Fruit fly (Drosophila melanogaster) whole organism, prepupa: ENCODE measurements around the gene unk.
A peak's percentile ranks its signal among the peaks of the same experiment; 100 is the strongest.

ENCODE experiments used
- CG10669 ChIP-seq: fragments of 200-800 bp; sonication (Bioruptor generic); optimal IDR thresholded peaks from 3 replicates; lab custom pipeline; 2018; ENCODE audit warnings: missing biosample characterization, mild to moderate bottlenecking, missing genetic modification characterization, moderate library complexity
- CG11902 ChIP-seq: fragments of 200-800 bp; sonication (Bioruptor generic); optimal IDR thresholded peaks from 3 replicates; lab custom pipeline; 2016; ENCODE audit warnings: missing biosample characterization, missing genetic modification characterization
- CG15336 ChIP-seq: fragments of 200-800 bp; sonication (Bioruptor generic); IDR thresholded peaks from 2 replicates; pipeline ENCODE4 v1.3.6; 2022; ENCODE audit warnings: missing biosample characterization, missing genetic modification characterization
- CG1621 ChIP-seq: fragments of 200-800 bp; sonication (Bioruptor generic); optimal IDR thresholded peaks from 3 replicates; lab custom pipeline; 2018; ENCODE audit warnings: missing biosample characterization, mild to moderate bottlenecking, missing genetic modification characterization
- CG32006 ChIP-seq: fragments of 200-800 bp; sonication (Bioruptor generic); optimal IDR thresholded peaks from 3 replicates; lab custom pipeline; 2017; ENCODE audit warnings: missing biosample characterization, mild to moderate bottlenecking, missing genetic modification characterization
- CG34406 ChIP-seq: fragments of 200-800 bp; sonication (Bioruptor generic); optimal IDR thresholded peaks from 3 replicates; lab custom pipeline; 2016; ENCODE audit warnings: missing biosample characterization, missing genetic modification characterization
- CG3919 ChIP-seq: fragments of 200-800 bp; sonication (Bioruptor generic); optimal IDR thresholded peaks from 3 replicates; lab custom pipeline; 2016; ENCODE audit warnings: missing biosample characterization, missing genetic modification characterization
- CG4318 ChIP-seq: fragments of 200-800 bp; sonication (Bioruptor generic); optimal IDR thresholded peaks from 3 replicates; lab custom pipeline; 2017; ENCODE audit warnings: missing biosample characterization, mild to moderate bottlenecking, missing genetic modification characterization
- CG6163 ChIP-seq: fragments of 200-800 bp; sonication (Bioruptor generic); IDR thresholded peaks from 3 replicates; pipeline ENCODE4 v1.3.6; 2022; ENCODE audit warnings: missing biosample characterization, missing genetic modification characterization
- CG6276 ChIP-seq: fragments of 200-800 bp; sonication (Bioruptor generic); optimal IDR thresholded peaks from 2 replicates; lab custom pipeline; 2017; ENCODE audit warnings: missing biosample characterization, mild to moderate bottlenecking, missing genetic modification characterization
- CG6792 ChIP-seq: fragments of 200-800 bp; sonication (Bioruptor generic); optimal IDR thresholded peaks from 3 replicates; lab custom pipeline; 2016; ENCODE audit warnings: missing biosample characterization, missing genetic modification characterization
- CG6808 ChIP-seq: fragments of 200-800 bp; sonication (Bioruptor generic); optimal IDR thresholded peaks from 3 replicates; lab custom pipeline; 2017; ENCODE audit warnings: missing biosample characterization, missing genetic modification characterization, mild to moderate bottlenecking, moderate library complexity, missing genetic modification reagents
- CG6854 ChIP-seq: fragments of 200-800 bp; sonication (Bioruptor generic); optimal IDR thresholded peaks from 2 replicates; lab custom pipeline; 2017; ENCODE audit warnings: missing biosample characterization, mild to moderate bottlenecking, missing genetic modification characterization
- CG7368 ChIP-seq: fragments of 200-800 bp; sonication (Bioruptor generic); optimal IDR thresholded peaks from 3 replicates; lab custom pipeline; 2016; ENCODE audit warnings: missing biosample characterization, missing genetic modification characterization
- CG8119 ChIP-seq: fragments of 200-800 bp; sonication (Bioruptor generic); IDR thresholded peaks from 3 replicates; pipeline ENCODE4 v1.3.6; 2022; ENCODE audit warnings: missing biosample characterization, missing genetic modification characterization
- CG8632 ChIP-seq: fragments of 200-800 bp; sonication (Bioruptor generic); optimal IDR thresholded peaks from 3 replicates; lab custom pipeline; 2016; ENCODE audit warnings: missing biosample characterization, missing genetic modification characterization
- Eip75B ChIP-seq: fragments of 200-800 bp; sonication (Bioruptor generic); optimal IDR thresholded peaks from 3 replicates; lab custom pipeline; 2016; ENCODE audit warnings: missing biosample characterization, missing genetic modification characterization
- Eip78C ChIP-seq: fragments of 200-800 bp; sonication (Bioruptor generic); peaks from one replicate; lab custom pipeline; 2016; ENCODE audit warnings: missing biosample characterization, missing genetic modification characterization
- Eip93F ChIP-seq: fragments of 200-800 bp; sonication (Bioruptor generic); optimal IDR thresholded peaks from 2 replicates; lab custom pipeline; 2016; ENCODE audit warnings: missing biosample characterization, mild to moderate bottlenecking, missing genetic modification characterization
- Ets21C ChIP-seq: fragments of 200-800 bp; sonication (Bioruptor generic); optimal IDR thresholded peaks from 3 replicates; lab custom pipeline; 2016; ENCODE audit warnings: missing biosample characterization, missing genetic modification characterization
- Ets96B ChIP-seq: fragments of 200-800 bp; optimal IDR thresholded peaks from 2 replicates; lab custom pipeline; 2019; ENCODE audit warnings: missing biosample characterization, mild to moderate bottlenecking, missing genetic modification characterization, moderate library complexity
- Gug ChIP-seq: fragments of 200-800 bp; sonication (Bioruptor generic); IDR thresholded peaks from 2 replicates; pipeline ENCODE4 v1.3.6; 2022; ENCODE audit warnings: missing biosample characterization, missing genetic modification characterization
- Hr39 ChIP-seq: fragments of 200-800 bp; sonication (Bioruptor generic); optimal IDR thresholded peaks from 2 replicates; lab custom pipeline; 2016; ENCODE audit warnings: missing biosample characterization, missing genetic modification characterization
- Lpt ChIP-seq: fragments of 200-800 bp; sonication (Bioruptor generic); optimal IDR thresholded peaks from 3 replicates; lab custom pipeline; 2016; ENCODE audit warnings: missing biosample characterization, missing genetic modification characterization
- Met ChIP-seq: fragments of 200-800 bp; sonication (Bioruptor generic); optimal IDR thresholded peaks from 3 replicates; lab custom pipeline; 2016; ENCODE audit warnings: missing biosample characterization, missing genetic modification characterization
- OdsH ChIP-seq: fragments of 200-800 bp; sonication (Bioruptor generic); optimal IDR thresholded peaks from 3 replicates; lab custom pipeline; 2016; ENCODE audit warnings: missing biosample characterization, missing genetic modification characterization
- Sox102F ChIP-seq: fragments of 200-800 bp; sonication (Bioruptor generic); optimal IDR thresholded peaks from 2 replicates; lab custom pipeline; 2016; ENCODE audit warnings: missing biosample characterization, mild to moderate bottlenecking, missing genetic modification characterization
- Sox14 ChIP-seq: fragments of 200-800 bp; sonication (Bioruptor generic); optimal IDR thresholded peaks from 3 replicates; lab custom pipeline; 2016; ENCODE audit warnings: missing biosample characterization, missing genetic modification characterization
- Sox15 ChIP-seq: fragments of 200-800 bp; sonication (Bioruptor generic); optimal IDR thresholded peaks from 3 replicates; lab custom pipeline; 2016; ENCODE audit warnings: missing biosample characterization, missing genetic modification characterization
- cyc ChIP-seq: fragments of 200-800 bp; sonication (Bioruptor generic); optimal IDR thresholded peaks from 3 replicates; lab custom pipeline; 2016; ENCODE audit warnings: missing biosample characterization, missing genetic modification characterization
- dac ChIP-seq: fragments of 200-800 bp; sonication (Bioruptor generic); optimal IDR thresholded peaks from 2 replicates; lab custom pipeline; 2017; ENCODE audit warnings: missing biosample characterization, mild to moderate bottlenecking, missing genetic modification characterization
- dsx ChIP-seq: fragments of 200-800 bp; optimal IDR thresholded peaks from 3 replicates; lab custom pipeline; 2019; ENCODE audit warnings: missing biosample characterization, mild to moderate bottlenecking, missing genetic modification characterization, moderate library complexity; ENCODE audit not compliant: poor library complexity, severe bottlenecking
- eg ChIP-seq: fragments of 200-800 bp; sonication (Bioruptor generic); IDR thresholded peaks from 3 replicates; pipeline ENCODE4 v1.3.6; 2022; ENCODE audit warnings: missing biosample characterization, missing genetic modification characterization
- fd59A ChIP-seq: fragments of 200-800 bp; sonication (Bioruptor generic); optimal IDR thresholded peaks from 2 replicates; lab custom pipeline; 2017; ENCODE audit warnings: missing biosample characterization, mild to moderate bottlenecking, missing genetic modification characterization, missing genetic modification reagents
- fd85E ChIP-seq: fragments of 200-800 bp; sonication (Bioruptor generic); optimal IDR thresholded peaks from 3 replicates; lab custom pipeline; 2016; ENCODE audit warnings: missing biosample characterization, missing genetic modification characterization
- fkh ChIP-seq: fragments of 200-800 bp; sonication (Bioruptor generic); optimal IDR thresholded peaks from 3 replicates; lab custom pipeline; 2017; ENCODE audit warnings: missing biosample characterization, mild to moderate bottlenecking, missing genetic modification characterization, moderate library complexity
- lz ChIP-seq: fragments of 200-800 bp; sonication (Bioruptor generic); optimal IDR thresholded peaks from 3 replicates; lab custom pipeline; 2016; ENCODE audit warnings: missing biosample characterization, missing genetic modification characterization
- spab ChIP-seq: fragments of 200-800 bp; sonication (Bioruptor generic); optimal IDR thresholded peaks from 2 replicates; lab custom pipeline; 2017; ENCODE audit warnings: missing biosample characterization, mild to moderate bottlenecking, missing genetic modification characterization, missing genetic modification reagents
- ss ChIP-seq, 2 experiments: fragments of 200-800 bp; sonication (Bioruptor generic); optimal IDR thresholded peaks; 2 replicates in 1 of 2; 3 replicates in 1 of 2; lab custom pipeline; 2017 to 2018; ENCODE audit warnings: mild to moderate bottlenecking in 2 of 2, missing biosample characterization in 2 of 2, missing genetic modification characterization in 2 of 2, moderate library complexity in 1 of 2
- svp ChIP-seq: fragments of 200-800 bp; sonication (Bioruptor generic); peaks from one replicate; lab custom pipeline; 2016; ENCODE audit warnings: missing biosample characterization, missing genetic modification characterization
- topi ChIP-seq: fragments of 200-800 bp; sonication (Bioruptor generic); optimal IDR thresholded peaks from 3 replicates; lab custom pipeline; 2016; ENCODE audit warnings: missing biosample characterization, missing genetic modification characterization
- vri ChIP-seq: fragments of 200-800 bp; sonication (Bioruptor generic); optimal IDR thresholded peaks from 3 replicates; lab custom pipeline; 2016; ENCODE audit warnings: missing biosample characterization, mild to moderate bottlenecking, missing genetic modification characterization

Gene unk

DNA sequence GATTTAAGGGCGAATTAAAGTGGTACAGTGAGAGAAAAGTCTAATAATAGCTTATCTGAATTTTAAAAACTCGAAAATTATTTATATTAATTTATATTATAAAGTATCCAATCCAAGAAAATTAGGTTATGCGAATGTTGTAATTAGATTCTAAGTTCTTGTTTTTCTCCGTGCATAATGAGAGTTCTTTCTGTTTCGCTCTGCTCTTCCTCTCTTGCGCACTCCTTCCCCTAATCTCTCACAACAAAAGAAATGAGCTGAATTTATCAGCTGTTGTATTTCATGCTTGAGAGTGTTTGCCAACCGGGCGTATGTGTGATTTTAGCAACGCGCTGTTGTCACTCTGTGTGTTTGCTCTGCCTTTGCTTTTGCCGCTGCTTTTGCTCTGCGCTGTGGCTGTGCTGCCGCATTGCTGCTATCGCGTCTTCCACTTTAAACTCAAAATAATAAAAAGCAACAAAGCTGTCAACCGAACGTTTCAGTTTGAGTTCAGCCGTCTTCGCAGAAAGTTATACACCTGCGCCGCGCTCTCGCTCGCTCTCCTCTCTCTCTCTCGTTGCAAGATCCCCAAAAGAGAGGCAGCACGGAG, 15.8 kb upstream of the unk start, which contains the start of gene CG46310 (continued):
- TF ChIP-seq fkh (GFP tag; lab: Kevin White, UChicago) (peak; percentile 73), cyc (peak; percentile 83), CG8632 (GFP tag; lab: Kevin White, UChicago) (peak; percentile 89), Eip75B (GFP tag; lab: Kevin White, UChicago) (peak; percentile 89), Sox102F (GFP tag; lab: Kevin White, UChicago) (peak; percentile 85), fd59A (GFP tag; lab: Kevin White, UChicago) (peak; percentile 46), Met (GFP tag; lab: Kevin White, UChicago) (peak; percentile 86), CG6854 (GFP tag; lab: Kevin White, UChicago) (peak; percentile 65), CG32006 (GFP tag; lab: Kevin White, UChicago) (peak; percentile 69), Gug (GFP tag; lab: Robert Waterston, UW) (peak; percentile 82), Lpt (peak; percentile 68), Eip78C (peak; percentile 96), CG11902 (peak; percentile 83), Ets21C (GFP tag; lab: Kevin White, UChicago) (peak; percentile 58), CG6808 (GFP tag; lab: Kevin White, UChicago) (peak; percentile 55), Sox15 (GFP tag; lab: Kevin White, UChicago) (peak; percentile 74), vri (peak; percentile 82)
- TF ChIP-seq, all 60 proteins: peak for 59

DNA sequence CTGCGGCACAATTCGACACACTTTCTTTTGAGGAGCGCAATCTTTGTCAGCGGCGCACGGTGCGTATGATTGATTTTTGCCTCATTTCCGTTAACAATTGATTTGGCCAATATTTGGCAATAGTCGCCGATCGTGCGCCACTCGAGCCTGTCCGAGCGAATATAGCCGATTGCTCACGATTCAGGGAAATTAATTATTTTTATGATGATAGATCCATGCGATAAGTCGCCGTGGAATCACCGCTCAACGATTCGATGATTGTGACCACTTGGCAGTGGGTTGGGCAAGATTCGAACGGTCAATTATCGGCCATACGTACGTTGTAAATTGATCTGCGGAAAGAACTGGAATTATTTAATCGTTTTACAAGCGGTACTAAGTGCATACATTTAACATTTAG, 14.2 kb upstream of the unk start:
- TF ChIP-seq svp (GFP tag; lab: Kevin White, UChicago) (peak; percentile 22), Lpt (no peak), vri (peak; percentile 62), Eip93F (GFP tag; lab: Kevin White, UChicago) (peak; percentile 67), Eip78C (peak; percentile 39)

DNA sequence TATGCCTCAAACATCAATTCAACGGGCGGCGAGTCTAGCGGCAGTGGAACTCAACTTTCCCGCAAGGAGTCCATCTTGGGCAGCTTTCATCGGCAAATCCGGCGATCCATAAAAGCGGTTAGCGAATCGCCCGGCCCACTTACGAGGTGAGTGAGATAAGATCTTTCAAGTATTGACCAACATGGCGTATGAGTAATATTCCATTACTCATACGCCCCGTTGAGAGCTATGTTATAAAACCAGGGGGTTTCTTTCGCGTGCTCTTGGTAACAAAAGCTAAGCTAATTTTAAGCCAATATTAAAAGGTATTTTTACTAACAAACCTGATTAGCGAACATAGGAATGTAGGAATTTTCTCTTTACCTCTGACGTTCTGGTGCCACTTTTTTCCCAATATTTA, 12.7 kb upstream of the unk start:
- TF ChIP-seq CG6792 (GFP tag; lab: Kevin White, UChicago) (no peak), CG6808 (GFP tag; lab: Kevin White, UChicago) (no peak), CG11902 (no peak), CG10669 (no peak), ss (GFP tag; optimal IDR thresholded peaks at IDR 0.05; lab: Kevin White, UChicago) (no peak), Sox15 (GFP tag; lab: Kevin White, UChicago) (no peak), CG1621 (no peak), fd85E (GFP tag; lab: Kevin White, UChicago) (no peak), CG6854 (GFP tag; lab: Kevin White, UChicago) (no peak), CG3919 (no peak), lz (GFP tag; lab: Kevin White, UChicago) (no peak), OdsH (no peak), CG7368 (GFP tag; lab: Kevin White, UChicago) (no peak), topi (GFP tag; lab: Kevin White, UChicago) (no peak), Sox14 (GFP tag; lab: Kevin White, UChicago) (no peak), Ets96B (tag; lab: Kevin White, UChicago) (no peak), CG4318 (GFP tag; lab: Kevin White, UChicago) (no peak), dac (GFP tag; lab: Kevin White, UChicago) (no peak), Eip75B (GFP tag; lab: Kevin White, UChicago) (no peak), Sox102F (GFP tag; lab: Kevin White, UChicago) (no peak)

DNA sequence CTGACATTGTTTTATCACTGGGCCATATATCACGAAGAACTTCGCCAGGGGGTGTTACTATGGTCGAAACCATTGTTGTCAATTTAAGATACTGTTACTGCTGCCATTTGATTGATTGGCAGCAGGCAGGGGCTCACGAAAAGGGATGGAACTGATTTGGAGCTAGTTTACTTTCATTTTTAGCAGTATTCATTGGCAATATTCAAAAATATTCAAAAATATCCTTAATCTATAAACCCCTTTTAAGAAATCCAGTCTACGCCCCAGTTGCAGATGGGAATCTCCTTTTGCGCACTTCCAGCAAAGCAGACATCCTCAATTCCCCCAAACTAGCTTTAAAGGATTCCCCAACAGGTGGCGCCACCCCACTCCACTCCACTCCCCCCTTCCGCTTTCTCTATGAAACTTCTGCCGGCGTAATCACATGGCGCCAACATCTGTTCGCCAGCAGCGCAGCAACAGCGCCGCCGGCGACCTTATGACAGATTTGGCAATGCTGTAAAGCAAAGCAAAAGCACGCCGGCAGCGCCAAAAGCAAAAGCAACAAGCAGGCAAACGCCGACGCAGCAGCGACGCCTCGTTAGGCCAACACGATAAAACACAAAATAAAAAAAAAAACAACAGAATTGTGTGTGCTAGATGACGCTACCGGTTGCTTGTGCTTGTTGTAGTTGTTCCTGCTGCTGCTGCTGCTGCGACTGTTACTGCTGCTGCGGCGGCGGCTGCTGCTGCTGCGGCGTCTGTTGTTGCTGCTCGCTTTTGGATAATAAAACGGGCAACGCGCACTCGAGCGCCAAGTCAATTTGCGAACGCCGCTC, 10.1 kb upstream of the unk start, which contains the start of gene Irk1:
TSS of gene Irk1 (plus strand) at position 811 of the 818 bp plus-strand sequence.
- TF ChIP-seq Sox14 (GFP tag; lab: Kevin White, UChicago) (no peak), svp (GFP tag; lab: Kevin White, UChicago) (no peak), dsx (no peak), CG8119 (GFP tag; lab: Robert Waterston, UW) (no peak), dac (GFP tag; lab: Kevin White, UChicago) (no peak), CG34406 (GFP tag; lab: Kevin White, UChicago) (no peak), topi (GFP tag; lab: Kevin White, UChicago) (no peak), Hr39 (GFP tag; lab: Kevin White, UChicago) (no peak), eg (GFP tag; lab: Robert Waterston, UW) (peak; percentile 11; the same call in 1 of the 3 replicates), CG15336 (GFP tag; lab: Robert Waterston, UW) (no peak), CG6163 (GFP tag; lab: Robert Waterston, UW) (0 out of 3 replicates have a peak, but pooled peaks have one; percentile 14), ss (GFP tag; optimal IDR thresholded peaks at IDR 0.05; lab: Kevin White, UChicago) (no peak), Gug (GFP tag; lab: Robert Waterston, UW) (no peak), CG6276 (GFP tag; lab: Kevin White, UChicago) (no peak), spab (GFP tag; lab: Kevin White, UChicago) (no peak), CG6808 (GFP tag; lab: Kevin White, UChicago) (no peak)
